Worm (Caenorhabditis elegans): ENCODE results near the gene hda-4.

DNA sequence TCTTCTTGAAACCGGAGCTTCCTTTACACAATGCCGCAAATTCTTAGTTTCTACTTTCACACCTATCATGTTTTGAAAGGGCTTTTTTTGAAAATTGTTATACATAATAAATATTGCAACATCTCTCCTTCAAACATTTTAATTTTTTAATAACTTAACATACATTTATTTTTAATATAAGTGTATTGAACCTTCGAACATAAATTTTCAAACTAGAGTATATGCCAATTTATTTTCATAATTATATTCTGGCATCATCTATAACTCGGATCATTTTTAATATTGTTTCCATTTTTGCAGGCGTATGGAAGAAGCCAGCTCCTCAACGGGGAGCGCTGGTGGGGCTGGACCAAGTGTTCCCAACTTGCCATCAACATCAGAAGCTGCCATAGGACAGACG is at the start of gene hda-4:
- no peak for TF ChIP-seq drap-1 (GFP tag; optimal IDR thresholded peaks at IDR 0.05)
- TF ChIP-seq unc-62 (GFP tag; optimal IDR thresholded peaks at IDR 0.05), result no peak
- no peak for TF ChIP-seq bed-3 (GFP tag; optimal IDR thresholded peaks at IDR 0.05)
- no peak for TF ChIP-seq snpc-4 (tag; optimal IDR thresholded peaks at IDR 0.05)
- TF ChIP-seq sptf-1 (tag; optimal IDR thresholded peaks at IDR 0.05), result no peak
